Fruit fly (Drosophila melanogaster): ENCODE data around the gene CG14321.

CG14321 gene

dm6 chr3R:17781371-17781770 is 48.0 kb downstream of the CG14321 start (continued):
- TF ChIP-seq tin (GFP tag; optimal IDR thresholded peaks at IDR 0.05) (peak; percentile 68), NC2β (GFP tag; optimal IDR thresholded peaks at IDR 0.05) (peak; percentile 1), Tbp (GFP tag; optimal IDR thresholded peaks at IDR 0.05) (no peak), CG3847 (GFP tag; IDR thresholded peaks at IDR 0.05) (peak; percentile 84), run (tag; optimal IDR thresholded peaks at IDR 0.05) (peak; percentile 75), CG4854 (GFP tag; optimal IDR thresholded peaks at IDR 0.05) (no peak), CG13624 (GFP tag; optimal IDR thresholded peaks at IDR 0.05) (peak; percentile 92), CG14860 (GFP tag; IDR thresholded peaks at IDR 0.05; ENCODE audit: partially characterized antibody) (no peak), pho (GFP tag; optimal IDR thresholded peaks at IDR 0.05) (peak; percentile 72), inv (GFP tag; IDR thresholded peaks at IDR 0.05; ENCODE audit: partially characterized antibody) (no peak), eyg (GFP tag; optimal IDR thresholded peaks at IDR 0.05) (peak; percentile 81), MTF-1 (GFP tag; optimal IDR thresholded peaks at IDR 0.05; ENCODE audit: borderline replicate concordance) (no peak), sqz (GFP tag; optimal IDR thresholded peaks at IDR 0.05) (peak; percentile 65), CG9932 (GFP tag; IDR thresholded peaks at IDR 0.05) (peak; percentile 89), tna (GFP tag; IDR thresholded peaks at IDR 0.05; ENCODE audit: partially characterized antibody) (no peak), Vsx1 (GFP tag; optimal IDR thresholded peaks at IDR 0.05) (peak; percentile 35), Antp (GFP tag; optimal IDR thresholded peaks at IDR 0.05) (peak; percentile 84), HLH3B (GFP tag; IDR thresholded peaks at IDR 0.05) (peak; percentile 87), CG3838 (GFP tag; optimal IDR thresholded peaks at IDR 0.05) (peak; percentile 23), ash1 (GFP tag; optimal IDR thresholded peaks at IDR 0.05) (no peak), al (GFP tag; IDR thresholded peaks at IDR 0.05) (peak; percentile 92), CG12104 (GFP tag; optimal IDR thresholded peaks at IDR 0.05) (peak; percentile 50), CG32532 (GFP tag; IDR thresholded peaks at IDR 0.05) (peak; percentile 94), zfh1 (GFP tag; IDR thresholded peaks at IDR 0.05) (peak; percentile 80), btn (GFP tag; optimal IDR thresholded peaks at IDR 0.05) (peak; percentile 54), nau (GFP tag; optimal IDR thresholded peaks at IDR 0.05) (peak; percentile 54), luna (GFP tag; optimal IDR thresholded peaks at IDR 0.05) (no peak), CG2129 (GFP tag; IDR thresholded peaks at IDR 0.05; ENCODE audit: partially characterized antibody) (no peak), CG15601 (tag; optimal IDR thresholded peaks at IDR 0.05) (peak; percentile 67), CG9437 (GFP tag; optimal IDR thresholded peaks at IDR 0.05) (peak; percentile 23), CG31224 (GFP tag; IDR thresholded peaks at IDR 0.05) (peak; percentile 87), peb (GFP tag; IDR thresholded peaks at IDR 0.05) (peak; percentile 77), Sry-β (GFP tag; optimal IDR thresholded peaks at IDR 0.05) (no peak), HLHmδ (GFP tag; optimal IDR thresholded peaks at IDR 0.05) (no peak), ato (GFP tag; IDR thresholded peaks at IDR 0.05; ENCODE audit: partially characterized antibody) (no peak), CG18619 (GFP tag; optimal IDR thresholded peaks at IDR 0.05) (peak; percentile 64), sens-2 (GFP tag; IDR thresholded peaks at IDR 0.05) (peak; percentile 63), Atf3 (GFP tag; optimal IDR thresholded peaks at IDR 0.05) (peak; percentile 55), corto (GFP tag; optimal IDR thresholded peaks at IDR 0.05) (no peak), Hey (tag; optimal IDR thresholded peaks at IDR 0.05) (no peak), sob (GFP tag; IDR thresholded peaks at IDR 0.05) (peak; percentile 88), CG6765 (GFP tag; optimal IDR thresholded peaks at IDR 0.05) (peak; percentile 64), Sox100B (GFP tag; optimal IDR thresholded peaks at IDR 0.05) (peak; percentile 64), bbx (GFP tag; IDR thresholded peaks at IDR 0.05; ENCODE audit: partially characterized antibody) (no peak), Hsf (GFP tag; optimal IDR thresholded peaks at IDR 0.05) (peak; percentile 63), CG3726 (GFP tag; IDR thresholded peaks at IDR 0.05) (peak; percentile 73; the same call in 2 of the 3 replicates), CG18262 (tag; optimal IDR thresholded peaks at IDR 0.05) (peak; percentile 87), esg (GFP tag; conservative IDR thresholded peaks at IDR 0.05) (peak; percentile 72), mam (GFP tag; optimal IDR thresholded peaks at IDR 0.05) (peak; percentile 82), pum (GFP tag; optimal IDR thresholded peaks at IDR 0.05) (peak; percentile 70), dmrt99B (tag; optimal IDR thresholded peaks at IDR 0.05) (peak; percentile 87)
